Worm (Caenorhabditis elegans) whole organism, L4 larva: ENCODE data around the gene fbxb-9.

Experiments used
- D1046.2 ChIP-seq: fragments of 200-800 bp; sonication (Bioruptor generic); IDR thresholded peaks from 2 replicates; pipeline ENCODE4 v1.3.6; 2022; ENCODE audit warnings: missing genetic modification characterization, missing compliant biosample characterization
- Y48G9A.11 ChIP-seq: fragments of 200-800 bp; sonication (Bioruptor generic); IDR thresholded peaks from 2 replicates; pipeline ENCODE4 v1.3.6; 2022; ENCODE audit warnings: missing genetic modification reagents, missing genetic modification characterization, missing compliant biosample characterization
- Y5F2A.4 ChIP-seq: fragments of 200-800 bp; sonication (Bioruptor generic); optimal IDR thresholded peaks from 2 replicates; lab custom pipeline; 2018; ENCODE audit warnings: mild to moderate bottlenecking, missing genetic modification characterization, missing compliant biosample characterization
- ama-1 ChIP-seq: fragments of 150-350 bp; optimal IDR thresholded peaks from 2 replicates; lab custom pipeline; 2014; ENCODE audit warnings: inconsistent platforms, mixed read lengths
- ceh-28 ChIP-seq: fragments of 150-350 bp; optimal IDR thresholded peaks from 2 replicates; lab custom pipeline; 2014; ENCODE audit warnings: missing biosample characterization, missing genetic modification reagents, missing genetic modification characterization
- ceh-82 ChIP-seq: sonication (generic microtip); optimal IDR thresholded peaks from 2 replicates; lab custom pipeline; 2017; ENCODE audit warnings: missing biosample characterization, missing genetic modification characterization
- dmd-6 ChIP-seq: fragments of 200-800 bp; sonication (Bioruptor generic); IDR thresholded peaks from 2 replicates; pipeline ENCODE4 v1.3.6; 2022; ENCODE audit warnings: missing genetic modification reagents, missing genetic modification characterization, missing compliant biosample characterization
- dmd-9 ChIP-seq: fragments of 200-800 bp; sonication (Bioruptor generic); IDR thresholded peaks from 2 replicates; pipeline ENCODE4 v1.3.6; 2022; ENCODE audit warnings: missing genetic modification reagents, missing genetic modification characterization, missing compliant biosample characterization
- dpl-1 ChIP-seq: fragments of 150-350 bp; optimal IDR thresholded peaks from 2 replicates; lab custom pipeline; 2014; ENCODE audit warnings: missing biosample characterization, missing genetic modification reagents, missing genetic modification characterization
- dve-1 ChIP-seq: sonication (generic microtip); optimal IDR thresholded peaks from 2 replicates; lab custom pipeline; 2017; ENCODE audit warnings: antibody characterized with exemption, mild to moderate bottlenecking, missing genetic modification characterization, missing compliant biosample characterization; ENCODE audit not compliant: insufficient read depth
- fos-1 ChIP-seq: fragments of 150-350 bp; optimal IDR thresholded peaks from 2 replicates; lab custom pipeline; 2014; ENCODE audit warnings: missing biosample characterization, missing genetic modification characterization
- hlh-30 ChIP-seq: sonication (generic microtip); optimal IDR thresholded peaks from 2 replicates; lab custom pipeline; 2017; ENCODE audit warnings: antibody characterized with exemption, mild to moderate bottlenecking, missing genetic modification characterization, missing compliant biosample characterization; ENCODE audit not compliant: insufficient read depth
- jun-1 ChIP-seq: fragments of 150-350 bp; optimal IDR thresholded peaks from 2 replicates; lab custom pipeline; 2014; ENCODE audit warnings: missing biosample characterization, missing genetic modification reagents, missing genetic modification characterization
- lim-7 ChIP-seq: fragments of 200-800 bp; sonication (Bioruptor generic); IDR thresholded peaks from 2 replicates; pipeline ENCODE4 v1.3.6; 2022; ENCODE audit warnings: missing genetic modification characterization, missing compliant biosample characterization
- lin-13 ChIP-seq: fragments of 150-350 bp; optimal IDR thresholded peaks from 2 replicates; lab custom pipeline; 2014; ENCODE audit warnings: missing biosample characterization, missing genetic modification reagents, missing genetic modification characterization
- lin-38 ChIP-seq: fragments of 200-800 bp; sonication (Bioruptor generic); IDR thresholded peaks from 2 replicates; pipeline ENCODE4 v1.3.6; 2022; ENCODE audit warnings: missing genetic modification reagents, missing genetic modification characterization, missing compliant biosample characterization
- lin-39 ChIP-seq: fragments of 150-350 bp; optimal IDR thresholded peaks from 2 replicates; lab custom pipeline; 2014; ENCODE audit warnings: missing biosample characterization, missing genetic modification reagents, missing genetic modification characterization
- lsy-2 ChIP-seq, 2 experiments: fragments of 150-350 bp in 1 of 2; sonication (generic microtip) in 1 of 2; optimal IDR thresholded peaks; 2 replicates each; lab custom pipeline; 2014 to 2017; ENCODE audit warnings: missing biosample characterization in 2 of 2, missing genetic modification characterization in 2 of 2
- madf-5 ChIP-seq, 2 experiments: fragments of 200-800 bp; sonication (Bioruptor generic); IDR thresholded peaks; 2 replicates each; pipeline ENCODE4 v1.3.6; 2022; ENCODE audit warnings: missing compliant biosample characterization in 2 of 2, missing genetic modification characterization in 2 of 2
- mdl-1 ChIP-seq, 2 experiments: fragments of 150-350 bp in 1 of 2; sonication (generic microtip) in 1 of 2; optimal IDR thresholded peaks; 2 replicates each; lab custom pipeline; 2014 to 2017; ENCODE audit warnings: missing biosample characterization in 2 of 2, missing genetic modification characterization in 2 of 2
- mdt-29 ChIP-seq: fragments of 200-800 bp; sonication (Bioruptor generic); IDR thresholded peaks from 2 replicates; pipeline ENCODE4 v1.3.6; 2022; ENCODE audit warnings: missing genetic modification reagents, missing genetic modification characterization, missing compliant biosample characterization
- mep-1 ChIP-seq: fragments of 150-350 bp; sonication (generic microtip); optimal IDR thresholded peaks from 3 replicates; lab custom pipeline; 2014; ENCODE audit warnings: missing biosample characterization, missing genetic modification characterization
- mes-2 ChIP-seq: sonication (generic microtip); optimal IDR thresholded peaks from 2 replicates; lab custom pipeline; 2016; ENCODE audit warnings: missing genotype, mild to moderate bottlenecking, missing genetic modification characterization, missing compliant biosample characterization; ENCODE audit not compliant: poor library complexity, severe bottlenecking
- mxl-2 ChIP-seq: fragments of 200-800 bp; sonication (Bioruptor generic); conservative IDR thresholded peaks from 2 replicates; pipeline ENCODE4 v1.3.6; 2022; ENCODE audit warnings: missing genetic modification reagents, missing genetic modification characterization, missing compliant biosample characterization
- nhr-102 ChIP-seq: sonication (generic microtip); optimal IDR thresholded peaks from 2 replicates; lab custom pipeline; 2016; ENCODE audit warnings: mild to moderate bottlenecking, missing genetic modification characterization, moderate library complexity, missing compliant biosample characterization
- nhr-11 ChIP-seq: fragments of 150-350 bp; optimal IDR thresholded peaks from 2 replicates; lab custom pipeline; 2014; ENCODE audit warnings: missing biosample characterization, missing genetic modification characterization
- nhr-28 ChIP-seq: fragments of 150-350 bp; optimal IDR thresholded peaks from 2 replicates; lab custom pipeline; 2014; ENCODE audit warnings: missing biosample characterization, missing genetic modification characterization
- nhr-48 ChIP-seq: sonication (generic microtip); optimal IDR thresholded peaks from 2 replicates; lab custom pipeline; 2016; ENCODE audit warnings: mild to moderate bottlenecking, missing genetic modification characterization, missing compliant biosample characterization
- nhr-76 ChIP-seq: fragments of 150-350 bp; optimal IDR thresholded peaks from 2 replicates; lab custom pipeline; 2014; ENCODE audit warnings: missing biosample characterization, missing genetic modification characterization
- php-3 ChIP-seq: fragments of 200-800 bp; sonication (Bioruptor generic); IDR thresholded peaks from 2 replicates; pipeline ENCODE4 v1.3.6; 2022; ENCODE audit warnings: missing genetic modification reagents, missing genetic modification characterization, missing compliant biosample characterization
- pqm-1 ChIP-seq: sonication (generic microtip); optimal IDR thresholded peaks from 2 replicates; lab custom pipeline; 2017; ENCODE audit warnings: missing biosample characterization, missing genetic modification characterization
- rbr-2 ChIP-seq: sonication (generic microtip); optimal IDR thresholded peaks from 2 replicates; lab custom pipeline; 2016; ENCODE audit warnings: missing genotype, missing genetic modification characterization, missing compliant biosample characterization
- saeg-2 ChIP-seq: fragments of 200-800 bp; sonication (Bioruptor generic); IDR thresholded peaks from 2 replicates; pipeline ENCODE4 v1.3.6; 2022; ENCODE audit warnings: missing genetic modification reagents, missing genetic modification characterization, missing compliant biosample characterization
- snpc-1.2 ChIP-seq: fragments of 200-800 bp; sonication (Bioruptor generic); IDR thresholded peaks from 2 replicates; pipeline ENCODE4 v1.3.6; 2022; ENCODE audit warnings: missing genetic modification reagents, missing genetic modification characterization, missing compliant biosample characterization
- spr-1 ChIP-seq: sonication (generic microtip); optimal IDR thresholded peaks from 2 replicates; lab custom pipeline; 2016; ENCODE audit warnings: mild to moderate bottlenecking, missing genetic modification characterization, missing compliant biosample characterization

Gene fbxb-9

ce11 chrIV:11179123-11179740, 16.9 kb upstream of the fbxb-9 start, which contains the start of gene cpt-2 (continued):
- TF ChIP-seq lim-7 (peak; percentile 59; the same call in 1 of the 2 replicates), mdt-29 (GFP tag; lab: Robert Waterston, UW) (peak; percentile 85), nhr-48 (tag; lab: Kevin White, UChicago) (peak; percentile 72), pqm-1 (tag; lab: Kevin White, UChicago) (peak; percentile 35), nhr-11 (tag; lab: Kevin White, UChicago) (peak; percentile 75), D1046.2 (GFP tag; lab: Robert Waterston, UW) (0 out of 2 replicates have a peak, but pooled peaks have one; percentile 51), saeg-2 (GFP tag; lab: Robert Waterston, UW) (0 out of 2 replicates have a peak, but pooled peaks have one; percentile 43), dve-1 (tag; lab: Kevin White, UChicago) (peak; percentile 92), lin-38 (GFP tag; lab: Robert Waterston, UW) (peak; percentile 91), dmd-9 (GFP tag; lab: Robert Waterston, UW) (peak; percentile 91), snpc-1.2 (GFP tag; lab: Robert Waterston, UW) (peak; percentile 82), mes-2 (tag; lab: Kevin White, UChicago) (peak; percentile 92), dmd-6 (GFP tag; lab: Robert Waterston, UW) (peak; percentile 94), nhr-102 (tag; lab: Kevin White, UChicago) (peak; percentile 70), Y48G9A.11 (GFP tag; lab: Robert Waterston, UW) (peak; percentile 90), mep-1 (tag; lab: Kevin White, UChicago) (peak; percentile 86), mdl-1 (tag; optimal IDR thresholded peaks at IDR 0.05; lab: Kevin White, UChicago) (peak; percentile 5 to 77), madf-5 (GFP tag; IDR thresholded peaks at IDR 0.05; lab: Robert Waterston, UW) (0 out of 4 replicates have a peak, but pooled peaks of 1 of the 2 experiments have one; percentile 58), spr-1 (tag; lab: Kevin White, UChicago) (peak; percentile 65), lsy-2 (tag; optimal IDR thresholded peaks at IDR 0.05; lab: Kevin White, UChicago) (peak; percentile 49 to 92), lin-13 (GFP tag; lab: Kevin White, UChicago) (peak; percentile 57), dpl-1 (GFP tag; lab: Kevin White, UChicago) (peak; percentile 76)

- peak; percentile 23 for TF ChIP-seq ama-1 (lab: Kevin White, UChicago)
- no peak for TF ChIP-seq mdt-29 (GFP tag; lab: Robert Waterston, UW)
- TF ChIP-seq ceh-28 (tag; lab: Kevin White, UChicago), result no peak
- no peak for TF ChIP-seq lin-39 (tag; lab: Kevin White, UChicago)
Measured at ce11 chrIV:11178495-11178894, 16.1 kb upstream of the fbxb-9 start, which contains the start of gene C08F8.9. Gene C08F8.9 (minus strand): TSS chrIV:11178595.

ce11 chrIV:11176967-11177366, 14.6 kb upstream of the fbxb-9 start, which contains the start of gene rap-3:
Gene rap-3 (plus strand): TSS chrIV:11177267.
- TF ChIP-seq mxl-2 (GFP tag; lab: Robert Waterston, UW) (no peak), lin-13 (GFP tag; lab: Kevin White, UChicago) (no peak), Y5F2A.4 (no peak), ama-1 (lab: Kevin White, UChicago) (no peak), nhr-76 (tag; lab: Kevin White, UChicago) (no peak), jun-1 (no peak), hlh-30 (tag; lab: Kevin White, UChicago) (no peak), ceh-82 (tag; lab: Kevin White, UChicago) (no peak), fos-1 (tag; lab: Kevin White, UChicago) (no peak), lin-39 (tag; lab: Kevin White, UChicago) (no peak), rbr-2 (tag; lab: Kevin White, UChicago) (no peak), dpl-1 (GFP tag; lab: Kevin White, UChicago) (no peak)

- TF ChIP-seq mep-1 (tag; lab: Kevin White, UChicago) (no peak), php-3 (GFP tag; lab: Robert Waterston, UW) (no peak), nhr-28 (tag; lab: Kevin White, UChicago) (peak; percentile 45)
Measured at ce11 chrIV:11174772-11175171, 12.4 kb upstream of the fbxb-9 start.
